Worm (Caenorhabditis elegans) whole organism, young adult: ENCODE data around the gene T26A8.3.
A peak's percentile ranks its signal among the peaks of the same experiment; 100 is the strongest.

ENCODE experiments used
- B0019.2 ChIP-seq: fragments of 200-800 bp; sonication (Bioruptor generic); conservative IDR thresholded peaks from 2 replicates; pipeline ENCODE4 v1.3.6; 2022; ENCODE audit warnings: missing genetic modification reagents, missing genetic modification characterization, missing compliant biosample characterization
- C06A6.2 ChIP-seq: fragments of 200-800 bp; sonication (Bioruptor generic); conservative IDR thresholded peaks from 2 replicates; pipeline ENCODE4 v1.3.6; 2022; ENCODE audit warnings: missing genetic modification characterization, missing compliant biosample characterization
- C17E4.6 ChIP-seq: fragments of 200-800 bp; sonication (Bioruptor generic); IDR thresholded peaks from 2 replicates; pipeline ENCODE4 v1.3.6; 2022; ENCODE audit warnings: missing genetic modification reagents, missing genetic modification characterization, missing compliant biosample characterization
- D2030.7 ChIP-seq: fragments of 200-800 bp; sonication (Bioruptor generic); IDR thresholded peaks from 2 replicates; pipeline ENCODE4 v1.3.6; 2022; ENCODE audit warnings: missing genetic modification reagents, missing genetic modification characterization, missing compliant biosample characterization
- F22D6.2 ChIP-seq: sonication (generic microtip); optimal IDR thresholded peaks from 2 replicates; lab custom pipeline; 2016; ENCODE audit warnings: mild to moderate bottlenecking, missing genetic modification characterization, missing compliant biosample characterization
- F55B11.4 ChIP-seq: sonication (generic microtip); optimal IDR thresholded peaks from 2 replicates; lab custom pipeline; 2016; ENCODE audit warnings: missing compliant biosample characterization, missing genetic modification characterization, borderline replicate concordance; ENCODE audit not compliant: insufficient read depth
- F57C9.4 ChIP-seq: sonication (generic microtip); optimal IDR thresholded peaks from 2 replicates; lab custom pipeline; 2017; ENCODE audit warnings: mild to moderate bottlenecking, missing genetic modification characterization, missing compliant biosample characterization
- K11D2.4 ChIP-seq: fragments of 200-800 bp; sonication (Bioruptor generic); IDR thresholded peaks from 2 replicates; pipeline ENCODE4 v1.3.6; 2022; ENCODE audit warnings: missing genetic modification reagents, missing genetic modification characterization, missing compliant biosample characterization
- K12H6.12 ChIP-seq: fragments of 200-800 bp; sonication (Bioruptor generic); optimal IDR thresholded peaks from 2 replicates; lab custom pipeline; 2018; ENCODE audit warnings: mild to moderate bottlenecking, missing genetic modification characterization, missing compliant biosample characterization
- Y53F4B.3 ChIP-seq: fragments of 200-800 bp; sonication (Bioruptor generic); IDR thresholded peaks from 2 replicates; pipeline ENCODE4 v1.3.6; 2022; ENCODE audit warnings: missing genetic modification reagents, missing genetic modification characterization, missing compliant biosample characterization
- Y95B8A.8 ChIP-seq: fragments of 200-800 bp; sonication (Bioruptor generic); IDR thresholded peaks from 2 replicates; pipeline ENCODE4 v1.3.6; 2022; ENCODE audit warnings: missing genetic modification reagents, missing genetic modification characterization, missing compliant biosample characterization
- athp-1 ChIP-seq: sonication (generic microtip); optimal IDR thresholded peaks from 2 replicates; lab custom pipeline; 2017; ENCODE audit warnings: mild to moderate bottlenecking, missing genetic modification characterization, missing compliant biosample characterization
- attf-6 ChIP-seq: fragments of 200-800 bp; sonication (Bioruptor generic); IDR thresholded peaks from 2 replicates; pipeline ENCODE4 v1.3.6; 2022; ENCODE audit warnings: missing genetic modification reagents, missing genetic modification characterization, missing compliant biosample characterization
- ccch-3 ChIP-seq: fragments of 200-800 bp; sonication (Bioruptor generic); optimal IDR thresholded peaks from 2 replicates; lab custom pipeline; 2018; ENCODE audit warnings: mild to moderate bottlenecking, missing genetic modification characterization, missing compliant biosample characterization
- ceh-58 ChIP-seq: fragments of 200-800 bp; sonication (Bioruptor generic); IDR thresholded peaks from 2 replicates; pipeline ENCODE4 v1.3.6; 2022; ENCODE audit warnings: missing genetic modification characterization, missing compliant biosample characterization
- ceh-79 ChIP-seq: sonication (generic microtip); optimal IDR thresholded peaks from 2 replicates; lab custom pipeline; 2017; ENCODE audit warnings: mild to moderate bottlenecking, missing genetic modification characterization, missing compliant biosample characterization
- dpff-1 ChIP-seq: sonication (generic microtip); optimal IDR thresholded peaks from 2 replicates; lab custom pipeline; 2017; ENCODE audit warnings: mild to moderate bottlenecking, missing genetic modification characterization, missing compliant biosample characterization
- ets-4 ChIP-seq: fragments of 200-800 bp; sonication (Bioruptor generic); optimal IDR thresholded peaks from 2 replicates; lab custom pipeline; 2018; ENCODE audit warnings: mild to moderate bottlenecking, missing genetic modification characterization, missing compliant biosample characterization
- hlh-26 ChIP-seq: fragments of 200-800 bp; sonication (Bioruptor generic); conservative IDR thresholded peaks from 2 replicates; pipeline ENCODE4 v1.3.6; 2022; ENCODE audit warnings: missing genetic modification reagents, missing genetic modification characterization, missing compliant biosample characterization
- let-526 ChIP-seq: fragments of 200-800 bp; sonication (Bioruptor generic); IDR thresholded peaks from 2 replicates; pipeline ENCODE4 v1.3.6; 2022; ENCODE audit warnings: missing genetic modification reagents, missing genetic modification characterization, missing compliant biosample characterization
- madf-10 ChIP-seq: sonication (generic microtip); optimal IDR thresholded peaks from 2 replicates; lab custom pipeline; 2016; ENCODE audit warnings: mild to moderate bottlenecking, missing genetic modification characterization, missing compliant biosample characterization
- mcd-1 ChIP-seq: fragments of 200-800 bp; sonication (Bioruptor generic); IDR thresholded peaks from 2 replicates; pipeline ENCODE4 v1.3.6; 2022; ENCODE audit warnings: missing genetic modification reagents, missing genetic modification characterization, missing compliant biosample characterization
- mel-28 ChIP-seq: sonication (generic microtip); optimal IDR thresholded peaks from 2 replicates; lab custom pipeline; 2016; ENCODE audit warnings: borderline replicate concordance, mild to moderate bottlenecking, missing genetic modification characterization, missing compliant biosample characterization
- mes-4 ChIP-seq: sonication (generic microtip); optimal IDR thresholded peaks from 2 replicates; lab custom pipeline; 2016; ENCODE audit warnings: missing genotype, missing genetic modification characterization, missing compliant biosample characterization
- nfya-2 ChIP-seq: fragments of 200-800 bp; sonication (Bioruptor generic); IDR thresholded peaks from 2 replicates; pipeline ENCODE4 v1.3.6; 2022; ENCODE audit warnings: missing genetic modification reagents, missing genetic modification characterization, missing compliant biosample characterization
- nhr-179 ChIP-seq: sonication (generic microtip); optimal IDR thresholded peaks from 2 replicates; lab custom pipeline; 2016; ENCODE audit warnings: mild to moderate bottlenecking, missing genetic modification characterization, missing compliant biosample characterization
- nhr-27 ChIP-seq: fragments of 200-800 bp; sonication (Bioruptor generic); optimal IDR thresholded peaks from 2 replicates; lab custom pipeline; 2018; ENCODE audit warnings: mild to moderate bottlenecking, missing genetic modification characterization, moderate library complexity, missing compliant biosample characterization
- nhr-80 ChIP-seq: sonication (generic microtip); optimal IDR thresholded peaks from 2 replicates; lab custom pipeline; 2016; ENCODE audit warnings: missing genetic modification characterization, missing compliant biosample characterization
- repo-1 ChIP-seq: sonication (generic microtip); optimal IDR thresholded peaks from 2 replicates; lab custom pipeline; 2017; ENCODE audit warnings: mild to moderate bottlenecking, missing genetic modification characterization, missing compliant biosample characterization
- rpc-1 ChIP-seq, 2 experiments: fragments of 150-350 bp in 1 of 2; sonication (generic microtip) in 1 of 2; optimal IDR thresholded peaks; 2 replicates each; lab custom pipeline; 2014 to 2018; ENCODE audit warnings: missing biosample characterization in 1 of 2, missing genetic modification characterization in 1 of 2, missing genetic modification reagents in 1 of 2, missing genotype in 1 of 2
- sdz-38 ChIP-seq: sonication (generic microtip); optimal IDR thresholded peaks from 2 replicates; lab custom pipeline; 2016; ENCODE audit warnings: missing genotype, missing genetic modification characterization, missing compliant biosample characterization
- sea-2 ChIP-seq: fragments of 200-800 bp; sonication (Bioruptor generic); IDR thresholded peaks from 2 replicates; pipeline ENCODE4 v1.3.6; 2022; ENCODE audit warnings: missing genetic modification characterization, missing compliant biosample characterization
- sptf-2 ChIP-seq: fragments of 200-800 bp; sonication (Bioruptor generic); optimal IDR thresholded peaks from 2 replicates; lab custom pipeline; 2018; ENCODE audit warnings: mild to moderate bottlenecking, missing genetic modification characterization, missing compliant biosample characterization
- tbp1 ChIP-seq: fragments of 200-800 bp; sonication (Bioruptor generic); optimal IDR thresholded peaks from 2 replicates; lab custom pipeline; 2018; ENCODE audit warnings: mild to moderate bottlenecking, missing genetic modification characterization, missing compliant biosample characterization
- zfh-2 ChIP-seq: fragments of 200-800 bp; sonication (Bioruptor generic); conservative IDR thresholded peaks from 2 replicates; pipeline ENCODE4 v1.3.6; 2022; ENCODE audit warnings: missing genetic modification reagents, missing genetic modification characterization, missing compliant biosample characterization
- zim-3 ChIP-seq: sonication (generic microtip); optimal IDR thresholded peaks from 2 replicates; lab custom pipeline; 2017; ENCODE audit warnings: mild to moderate bottlenecking, missing genetic modification characterization, moderate library complexity, missing compliant biosample characterization
- ztf-22 ChIP-seq: fragments of 200-800 bp; sonication (Bioruptor generic); optimal IDR thresholded peaks from 2 replicates; lab custom pipeline; 2018; ENCODE audit warnings: mild to moderate bottlenecking, missing genetic modification characterization, moderate library complexity, missing compliant biosample characterization
- ztf-25 ChIP-seq: fragments of 200-800 bp; sonication (Bioruptor generic); IDR thresholded peaks from 2 replicates; pipeline ENCODE4 v1.3.6; 2022; ENCODE audit warnings: missing genetic modification reagents, missing genetic modification characterization, missing compliant biosample characterization
- ztf-28 ChIP-seq: fragments of 200-800 bp; sonication (Bioruptor generic); IDR thresholded peaks from 2 replicates; pipeline ENCODE4 v1.3.6; 2022; ENCODE audit warnings: missing genetic modification reagents, missing genetic modification characterization, missing compliant biosample characterization

T26A8.3 gene

DNA sequence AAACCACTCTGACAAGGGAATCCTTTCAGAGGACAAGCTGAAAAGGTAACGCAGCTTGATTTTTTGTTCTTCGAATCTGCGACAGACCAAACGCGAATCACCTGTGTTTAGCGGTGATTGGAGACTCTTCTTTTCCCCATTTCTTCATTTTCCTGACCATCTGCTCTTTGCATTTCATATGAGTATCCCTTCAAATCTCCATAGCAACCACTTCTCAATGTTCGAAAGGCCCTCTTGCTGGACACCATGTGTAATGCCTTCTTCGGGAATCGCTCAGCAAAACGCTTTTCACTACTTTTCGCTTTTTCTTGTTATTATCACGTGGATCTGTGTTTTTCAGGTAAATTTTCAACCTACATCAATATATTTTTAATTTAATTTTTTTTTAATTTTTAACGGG is at the start of gene T26A8.3, which contains the start of gene tmem-231:
T26A8.3 (minus strand) TSS at position 101 of the 400 bp plus-strand sequence.
tmem-231 (plus strand) TSS at position 249 of the 400 bp plus-strand sequence.
- TF ChIP-seq let-526 (GFP tag; lab: Robert Waterston, UW) (no peak), sdz-38 (tag; lab: Kevin White, UChicago) (no peak), C17E4.6 (no peak), nhr-179 (tag; lab: Kevin White, UChicago) (no peak), tbp1 (GFP tag; lab: Kevin White, UChicago) (no peak), mcd-1 (no peak), nfya-2 (GFP tag; lab: Robert Waterston, UW) (no peak), attf-6 (GFP tag; lab: Robert Waterston, UW) (no peak), ceh-58 (no peak), D2030.7 (GFP tag; lab: Robert Waterston, UW) (no peak), athp-1 (tag; lab: Kevin White, UChicago) (no peak), ceh-79 (tag; lab: Kevin White, UChicago) (no peak), hlh-26 (no peak), nhr-27 (tag; lab: Kevin White, UChicago) (no peak)

DNA sequence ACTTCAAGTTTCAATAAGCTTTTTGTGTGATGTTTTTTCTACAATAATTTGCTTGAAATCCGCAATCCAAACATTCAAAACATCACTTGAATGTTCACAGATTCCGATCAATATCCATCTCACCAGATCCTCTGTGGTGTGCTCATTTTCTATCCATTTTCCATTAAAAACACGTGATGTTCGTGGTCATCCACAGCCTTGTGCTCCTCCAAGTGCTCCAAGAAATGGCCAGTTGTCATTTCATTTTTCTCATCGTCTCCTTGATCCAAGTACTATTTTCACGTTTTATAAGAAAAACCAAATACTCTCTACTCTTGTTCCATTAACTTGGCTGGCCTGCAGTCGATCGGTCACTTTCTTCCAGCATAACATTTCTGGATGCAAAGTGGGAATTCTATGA is 49.7 kb upstream of the T26A8.3 start:
- TF ChIP-seq F55B11.4 (tag; lab: Kevin White, UChicago) (no peak), let-526 (GFP tag; lab: Robert Waterston, UW) (no peak), K11D2.4 (GFP tag; lab: Robert Waterston, UW) (no peak), ztf-25 (GFP tag; lab: Robert Waterston, UW) (no peak)

DNA sequence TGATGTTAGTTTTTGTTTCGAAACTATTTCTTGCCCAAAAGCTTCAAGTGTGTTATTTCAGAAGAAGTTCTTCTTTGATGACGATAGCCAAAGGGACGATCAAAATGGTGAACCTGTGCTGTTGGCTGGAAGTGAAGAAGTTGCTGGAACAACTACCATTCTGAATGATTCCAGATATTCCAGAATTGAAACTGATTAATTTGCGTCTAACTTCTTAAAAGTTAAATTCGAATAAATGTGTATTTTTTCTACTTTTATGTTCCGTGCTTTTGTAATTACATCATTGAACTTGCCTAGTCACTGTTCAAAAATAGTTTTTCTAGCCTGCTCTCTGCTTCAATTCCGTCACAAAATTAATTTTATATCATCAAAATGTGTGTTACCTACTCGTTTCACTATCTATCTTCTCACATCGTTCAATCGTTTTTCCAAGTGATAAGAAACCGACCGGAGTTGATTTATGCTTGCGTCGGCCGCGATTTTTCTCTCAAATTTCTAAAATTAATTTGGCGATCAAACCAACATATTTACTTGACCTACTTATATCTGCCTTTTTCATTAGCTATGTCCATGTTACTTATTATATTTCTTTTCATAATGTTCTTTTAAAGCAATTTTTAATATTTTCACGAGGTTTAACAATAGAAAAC is 48.7 kb upstream of the T26A8.3 start:
- no peak for TF ChIP-seq zim-3 (tag; lab: Kevin White, UChicago)
- no peak for TF ChIP-seq sptf-2 (GFP tag; lab: Kevin White, UChicago)
- TF ChIP-seq Y53F4B.3 (GFP tag; lab: Robert Waterston, UW) = no peak
- no peak for TF ChIP-seq dpff-1 (tag; lab: Kevin White, UChicago)
- no peak for TF ChIP-seq F22D6.2
- peak; percentile 86 for TF ChIP-seq nhr-80 (tag; lab: Kevin White, UChicago)

DNA sequence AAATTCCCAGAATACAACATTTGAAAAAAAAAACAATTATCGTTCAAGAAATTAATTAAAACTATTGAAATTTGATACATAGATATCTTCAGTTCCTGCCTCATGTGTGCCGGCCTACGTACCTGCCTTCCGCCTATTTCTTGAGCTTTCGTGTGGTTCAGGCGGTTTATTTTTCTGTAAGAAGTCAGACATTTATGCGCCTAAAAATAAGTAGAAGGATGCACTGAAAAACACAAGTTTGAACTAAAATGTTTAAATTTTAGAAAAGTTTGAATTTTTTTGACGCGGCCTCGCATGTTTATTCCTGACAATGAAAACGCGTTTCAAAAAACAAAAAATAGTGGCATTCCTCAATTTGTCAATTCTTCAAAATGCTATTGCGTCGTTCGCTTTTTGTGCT is 47.3 kb upstream of the T26A8.3 start, which contains the start of gene C28C12.11:
C28C12.11 (plus strand) TSS at position 301 of the 400 bp plus-strand sequence.
- TF ChIP-seq ztf-22 (GFP tag; lab: Kevin White, UChicago) (no peak), zfh-2 (GFP tag; lab: Robert Waterston, UW) (no peak), mel-28 (tag; lab: Kevin White, UChicago) (no peak), zim-3 (tag; lab: Kevin White, UChicago) (no peak), C06A6.2 (no peak), madf-10 (tag; lab: Kevin White, UChicago) (no peak), ets-4 (GFP tag; lab: Kevin White, UChicago) (no peak), sea-2 (GFP tag; lab: Robert Waterston, UW) (no peak), B0019.2 (GFP tag; lab: Robert Waterston, UW) (no peak), ceh-79 (tag; lab: Kevin White, UChicago) (no peak), F57C9.4 (no peak), rpc-1 (optimal IDR thresholded peaks at IDR 0.05; lab: Kevin White, UChicago) (no peak), rpc-1 (tag; optimal IDR thresholded peaks at IDR 0.05; lab: Kevin White, UChicago) (no peak), repo-1 (no peak), ccch-3 (no peak), K12H6.12 (no peak), mes-4 (tag; lab: Kevin White, UChicago) (no peak), Y95B8A.8 (GFP tag; lab: Robert Waterston, UW) (no peak), F22D6.2 (no peak), ztf-28 (no peak), athp-1 (tag; lab: Kevin White, UChicago) (no peak)
